Worm (Caenorhabditis elegans) whole organism, L3 larva: ENCODE measurements around the gene cdc-50.B.
"Not testable (repeated sequence)": the region's sequence is repeated elsewhere in the genome, so short reads cannot be mapped to it uniquely, and the experiment has no call there.

ENCODE experiments used
- aly-2 ChIP-seq: fragments of 150-350 bp; optimal IDR thresholded peaks from 2 replicates; lab custom pipeline; 2014; ENCODE audit warnings: missing biosample characterization, missing genetic modification characterization
- ceh-9 ChIP-seq: sonication (generic microtip); optimal IDR thresholded peaks from 2 replicates; lab custom pipeline; 2018; ENCODE audit warnings: missing biosample characterization, missing genetic modification characterization
- fkh-10 ChIP-seq: sonication (generic microtip); optimal IDR thresholded peaks from 2 replicates; lab custom pipeline; 2017; ENCODE audit warnings: missing biosample characterization, missing genetic modification reagents, missing genetic modification characterization
- jun-1 ChIP-seq: fragments of 150-350 bp; optimal IDR thresholded peaks from 2 replicates; lab custom pipeline; 2014; ENCODE audit warnings: missing biosample characterization, missing genetic modification reagents, missing genetic modification characterization
- lin-39 ChIP-seq: fragments of 150-350 bp; optimal IDR thresholded peaks from 2 replicates; lab custom pipeline; 2018; ENCODE audit warnings: missing biosample characterization, missing genetic modification reagents, missing genetic modification characterization
- nhr-12 ChIP-seq: fragments of 150-350 bp; optimal IDR thresholded peaks from 2 replicates; lab custom pipeline; 2014; ENCODE audit warnings: missing biosample characterization, missing genetic modification characterization
- nhr-23 ChIP-seq: fragments of 150-350 bp; optimal IDR thresholded peaks from 2 replicates; lab custom pipeline; 2014; ENCODE audit warnings: missing biosample characterization, missing genetic modification reagents, missing genetic modification characterization
- nhr-28 ChIP-seq: fragments of 150-350 bp; optimal IDR thresholded peaks from 2 replicates; lab custom pipeline; 2014; ENCODE audit warnings: missing biosample characterization, missing genetic modification characterization
- nhr-76 ChIP-seq: fragments of 150-350 bp; sonication (generic microtip); optimal IDR thresholded peaks from 5 replicates; lab custom pipeline; 2014; ENCODE audit warnings: missing biosample characterization, missing genetic modification characterization
- tbx-2 ChIP-seq: sonication (generic microtip); optimal IDR thresholded peaks from 2 replicates; lab custom pipeline; 2016; ENCODE audit warnings: mild to moderate bottlenecking, missing genetic modification characterization, missing compliant biosample characterization
- unc-39 ChIP-seq: sonication (generic microtip); optimal IDR thresholded peaks from 4 replicates; lab custom pipeline; 2017; ENCODE audit warnings: missing biosample characterization, missing genetic modification characterization
- unc-62 ChIP-seq: fragments of 150-350 bp; sonication (generic microtip); optimal IDR thresholded peaks from 4 replicates; lab custom pipeline; 2014; ENCODE audit warnings: missing biosample characterization, missing genetic modification reagents, missing genetic modification characterization

- not testable (repeated sequence) for TF ChIP-seq nhr-28; unc-62; fkh-10 (GFP tag; lab: Kevin White, UChicago); ceh-9 (tag; lab: Kevin White, UChicago); aly-2 (tag; lab: Kevin White, UChicago); nhr-76 (tag; lab: Kevin White, UChicago); nhr-23; unc-39 (tag; lab: Kevin White, UChicago); lin-39 (tag; lab: Kevin White, UChicago); nhr-12; jun-1; tbx-2 (tag; lab: Kevin White, UChicago)
These were observed 23.4 kb downstream of the cdc-50.B start, which contains the start of gene C33D9.10 for ce11 chrIV:8788048-8788447.
